Worm (Caenorhabditis elegans) whole organism, L4/young adult: ENCODE results near the gene F59A1.11.

ENCODE experiments used
- W03F9.2 ChIP-seq: fragments of 150-350 bp; optimal IDR thresholded peaks from 2 replicates; lab custom pipeline; 2014; ENCODE audit warnings: missing biosample characterization, missing genetic modification characterization
- dao-5 ChIP-seq: sonication (generic microtip); optimal IDR thresholded peaks from 2 replicates; lab custom pipeline; 2016; ENCODE audit warnings: missing genotype, missing genetic modification characterization, moderate library complexity, missing compliant biosample characterization
- him-1 ChIP-seq: sonication (generic microtip); optimal IDR thresholded peaks from 2 replicates; lab custom pipeline; 2016; ENCODE audit warnings: missing genotype, missing genetic modification reagents, missing genetic modification characterization, missing compliant biosample characterization

- TF ChIP-seq dao-5 (tag; lab: Kevin White, UChicago) (no peak), him-1 (tag; lab: Kevin White, UChicago) (no peak), W03F9.2 (no peak)
Observed at ce11 chrV:17614251-17614650, 51.6 kb downstream of the F59A1.11 start, which contains the start of gene Y6G8.14.
